Worm (Caenorhabditis elegans): ENCODE results near the gene T10H9.8.

T10H9.8 gene

DNA sequence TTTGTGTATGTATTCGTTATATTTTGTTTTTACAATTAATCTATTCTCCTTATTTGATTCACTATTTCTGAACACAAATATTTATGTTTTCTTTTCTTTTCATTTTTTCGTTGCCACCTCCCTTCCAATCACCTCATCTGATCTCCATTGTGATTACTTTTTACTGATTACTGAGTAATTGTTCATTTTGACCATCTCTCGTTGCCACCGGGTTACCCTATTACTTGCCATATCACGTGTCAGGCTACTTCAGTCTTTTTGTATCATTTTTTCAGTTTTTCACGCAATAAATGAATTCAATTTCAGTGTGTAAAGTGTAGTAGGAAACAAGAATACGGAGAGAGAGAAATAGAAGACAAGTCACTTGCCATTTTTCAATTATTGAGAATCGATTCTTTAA is at the start of gene T10H9.8:
T10H9.8 (plus strand) TSS at position 301 of the 400 bp plus-strand sequence.
- no peak for TF ChIP-seq elt-1 (tag; optimal IDR thresholded peaks at IDR 0.05)
- no peak for TF ChIP-seq ceh-16 (tag; optimal IDR thresholded peaks at IDR 0.05)
- no peak for TF ChIP-seq lsy-12 (tag; optimal IDR thresholded peaks at IDR 0.05)
- TF ChIP-seq hmg-11 (tag; optimal IDR thresholded peaks at IDR 0.05) = no peak
- no peak for TF ChIP-seq egl-5 (tag; optimal IDR thresholded peaks at IDR 0.05)
- TF ChIP-seq nhr-11 (tag; optimal IDR thresholded peaks at IDR 0.05) = no peak
- no peak for TF ChIP-seq unc-39 (tag; optimal IDR thresholded peaks at IDR 0.05)
- TF ChIP-seq pqm-1 (tag; optimal IDR thresholded peaks at IDR 0.05) = no peak
- no peak for TF ChIP-seq nhr-67 (tag; optimal IDR thresholded peaks at IDR 0.05)
- TF ChIP-seq nhr-77 (tag; optimal IDR thresholded peaks at IDR 0.05) = no peak

- TF ChIP-seq ceh-82 (tag; optimal IDR thresholded peaks at IDR 0.05) = no peak
- TF ChIP-seq elt-3 (tag; optimal IDR thresholded peaks at IDR 0.05) = no peak
- no peak for TF ChIP-seq nhr-76 (tag; optimal IDR thresholded peaks at IDR 0.05)
- TF ChIP-seq sea-2 (GFP tag; optimal IDR thresholded peaks at IDR 0.05) = no peak
Observed at ce11 chrV:6602556-6603062, 49.5 kb upstream of the T10H9.8 start, which contains the start of gene ZK1055.6. TSS of gene ZK1055.6 (minus strand) at chrV:6602606.

DNA sequence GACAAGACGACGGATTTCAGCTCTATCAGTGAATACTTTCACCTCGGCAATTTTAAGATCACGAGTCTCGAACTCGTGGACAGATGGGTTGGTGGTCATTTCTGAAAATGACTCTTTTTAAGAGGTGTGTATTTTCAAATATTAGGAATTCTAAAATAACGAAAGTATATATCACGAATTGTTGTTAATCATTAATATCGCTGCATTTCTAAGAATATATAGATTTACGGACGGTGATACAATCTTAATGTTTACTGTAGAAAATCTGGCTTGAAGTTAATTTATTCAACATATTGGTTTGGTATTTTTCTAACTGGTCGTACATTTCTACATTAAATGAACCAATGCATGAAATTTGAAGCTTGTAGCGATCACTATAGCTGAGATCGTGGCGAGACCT is 46.9 kb upstream of the T10H9.8 start, which contains the start of gene ZK1055.7:
ZK1055.7 (minus strand) TSS at position 101 of the 400 bp plus-strand sequence.
- TF ChIP-seq tbx-2 (tag; optimal IDR thresholded peaks at IDR 0.05) = no peak
- TF ChIP-seq fkh-2 (tag; optimal IDR thresholded peaks at IDR 0.05) = no peak
- no peak for TF ChIP-seq nhr-237 (tag; optimal IDR thresholded peaks at IDR 0.05)
- TF ChIP-seq unc-39 (tag; optimal IDR thresholded peaks at IDR 0.05) = no peak
- no peak for TF ChIP-seq R02D3.7 (tag; optimal IDR thresholded peaks at IDR 0.05)
- TF ChIP-seq ama-1 (optimal IDR thresholded peaks at IDR 0.05) = no peak
- TF ChIP-seq ztf-11 (tag; optimal IDR thresholded peaks at IDR 0.05) = no peak
- no peak for TF ChIP-seq ztf-4 (tag; optimal IDR thresholded peaks at IDR 0.05)
- no peak for TF ChIP-seq ceh-9 (tag; optimal IDR thresholded peaks at IDR 0.05)
- TF ChIP-seq nhr-23 (tag; optimal IDR thresholded peaks at IDR 0.05) = no peak

DNA sequence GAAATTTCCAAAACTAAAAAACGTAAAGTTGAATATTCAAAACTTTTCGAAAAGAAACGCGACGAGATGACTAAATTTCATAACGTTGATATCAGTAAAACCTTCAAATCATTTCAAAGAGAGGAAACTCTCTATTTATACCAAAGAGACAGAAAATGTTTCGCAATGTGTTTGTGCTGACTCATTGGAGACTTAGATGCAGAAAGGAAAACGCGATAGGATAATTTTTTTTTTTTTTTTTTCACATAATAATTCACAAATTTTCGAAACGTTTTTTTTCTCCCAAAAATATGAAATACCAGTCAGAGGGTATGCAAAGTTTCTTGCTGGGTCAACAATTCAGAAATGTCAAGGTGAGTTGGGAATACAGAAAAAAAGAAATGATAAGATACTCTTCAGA is 46.0 kb upstream of the T10H9.8 start:
- TF ChIP-seq nhr-23 (tag; optimal IDR thresholded peaks at IDR 0.05) (peak; percentile 31), pha-4 (tag; optimal IDR thresholded peaks at IDR 0.05) (peak; percentile 45), elt-2 (tag; optimal IDR thresholded peaks at IDR 0.05) (peak; percentile 33), pqm-1 (tag; optimal IDR thresholded peaks at IDR 0.05) (peak; percentile 5), eor-1 (tag; optimal IDR thresholded peaks at IDR 0.05) (no peak)

DNA sequence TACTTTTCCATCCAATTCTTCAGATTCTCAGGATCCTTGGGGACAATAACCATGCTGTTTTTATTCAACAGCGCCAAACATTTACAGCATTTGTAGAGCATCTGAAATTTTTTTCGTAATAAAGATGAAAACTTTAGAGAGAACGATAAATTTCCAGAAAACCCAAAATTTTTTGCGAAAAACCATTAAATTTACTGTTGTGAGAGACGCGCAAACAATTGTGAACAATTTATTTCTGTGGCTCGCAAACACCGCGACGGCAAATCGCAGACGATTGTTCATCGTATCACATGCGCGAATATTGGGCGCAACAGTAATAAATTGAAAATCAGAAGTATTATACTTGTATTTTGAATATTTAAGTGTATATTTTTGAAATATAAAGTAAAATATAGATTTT is 41.1 kb upstream of the T10H9.8 start, which contains the start of gene gon-14:
gon-14 (minus strand) TSS at position 101 of the 400 bp plus-strand sequence.
- no peak for TF ChIP-seq nhr-67 (tag; optimal IDR thresholded peaks at IDR 0.05)
- TF ChIP-seq jun-1 (tag; optimal IDR thresholded peaks at IDR 0.05) = no peak
- no peak for TF ChIP-seq nfya-1 (tag; optimal IDR thresholded peaks at IDR 0.05; ENCODE audit: insufficient read depth)
- TF ChIP-seq ceh-28 (tag; optimal IDR thresholded peaks at IDR 0.05) = no peak
- TF ChIP-seq daf-12 (tag; optimal IDR thresholded peaks at IDR 0.05) = no peak
- TF ChIP-seq nhr-23 (tag; optimal IDR thresholded peaks at IDR 0.05) = no peak

ce11 chrV:6611504-6611903 is 40.6 kb upstream of the T10H9.8 start:
- no peak for TF ChIP-seq ztf-4 (tag; optimal IDR thresholded peaks at IDR 0.05)
- TF ChIP-seq pha-4 (tag; optimal IDR thresholded peaks at IDR 0.05) = no peak
- TF ChIP-seq lin-15B (tag; optimal IDR thresholded peaks at IDR 0.05) = peak; percentile 14
- no peak for TF ChIP-seq snpc-4 (tag; optimal IDR thresholded peaks at IDR 0.05)
- TF ChIP-seq nfya-1 (tag; optimal IDR thresholded peaks at IDR 0.05; ENCODE audit: insufficient read depth) = peak; percentile 29
- no peak for TF ChIP-seq ceh-28 (tag; optimal IDR thresholded peaks at IDR 0.05)

Measured in whole organism, L3 larva.